Fruit fly (Drosophila melanogaster) whole organism, embryonic: ENCODE results near the gene CG18662.

Experiments used
- Atf3 ChIP-seq: fragments of 200-800 bp; sonication (Bioruptor generic); optimal IDR thresholded peaks from 3 replicates; lab custom pipeline; 2016; ENCODE audit warnings: missing biosample characterization, missing genetic modification characterization
- CG10543 ChIP-seq: fragments of 200-800 bp; sonication (Bioruptor generic); optimal IDR thresholded peaks from 3 replicates; lab custom pipeline; 2017; ENCODE audit warnings: missing biosample characterization, mild to moderate bottlenecking, missing genetic modification characterization, moderate library complexity
- CG12104 ChIP-seq: fragments of 200-800 bp; sonication (Bioruptor generic); optimal IDR thresholded peaks from 3 replicates; lab custom pipeline; 2016; ENCODE audit warnings: missing biosample characterization, missing genetic modification characterization
- CG12155 ChIP-seq: fragments of 200-800 bp; sonication (Bioruptor generic); optimal IDR thresholded peaks from 3 replicates; lab custom pipeline; 2016; ENCODE audit warnings: missing biosample characterization, missing genetic modification characterization
- CG13296 ChIP-seq: fragments of 200-800 bp; sonication (Bioruptor generic); optimal IDR thresholded peaks from 3 replicates; lab custom pipeline; 2018; ENCODE audit warnings: missing biosample characterization, mild to moderate bottlenecking, missing genetic modification characterization
- Dbx ChIP-seq: fragments of 200-800 bp; sonication (Bioruptor generic); IDR thresholded peaks from 3 replicates; pipeline ENCODE4 v1.3.6; 2022; ENCODE audit warnings: missing biosample characterization, missing genetic modification characterization
- Dll ChIP-seq: fragments of 200-800 bp; sonication (Bioruptor generic); IDR thresholded peaks from 4 replicates; pipeline ENCODE4 v1.3.6; 2022; ENCODE audit warnings: missing biosample characterization, missing genetic modification characterization; ENCODE audit not compliant: partially characterized antibody
- Hr51 ChIP-seq, 2 experiments: fragments of 200-800 bp; sonication (Bioruptor generic); optimal IDR thresholded peaks; 2 replicates in 1 of 2; 3 replicates in 1 of 2; lab custom pipeline; 2016 to 2018; ENCODE audit warnings: missing biosample characterization in 2 of 2, missing genetic modification characterization in 2 of 2, mild to moderate bottlenecking in 1 of 2, moderate library complexity in 1 of 2
- Lim3 ChIP-seq: fragments of 200-800 bp; sonication (Bioruptor generic); IDR thresholded peaks from 2 replicates; pipeline ENCODE4 v1.3.6; 2022; ENCODE audit warnings: missing biosample characterization, missing genetic modification characterization
- Mes4 ChIP-seq: fragments of 200-800 bp; sonication (Bioruptor generic); optimal IDR thresholded peaks from 2 replicates; lab custom pipeline; 2016; ENCODE audit warnings: missing biosample characterization, missing genetic modification characterization
- NC2β ChIP-seq: fragments of 200-800 bp; sonication (Bioruptor generic); optimal IDR thresholded peaks from 2 replicates; lab custom pipeline; 2016; ENCODE audit warnings: missing biosample characterization, missing genetic modification characterization
- abd-A ChIP-seq: fragments of 200-800 bp; sonication (Bioruptor generic); optimal IDR thresholded peaks from 3 replicates; lab custom pipeline; 2019; ENCODE audit warnings: missing biosample characterization, mild to moderate bottlenecking, missing genetic modification characterization, moderate library complexity
- bsh ChIP-seq, 2 experiments: fragments of 200-800 bp; sonication (Bioruptor generic); optimal IDR thresholded peaks; 2 replicates each; lab custom pipeline; 2017 to 2018; ENCODE audit warnings: mild to moderate bottlenecking in 2 of 2, missing biosample characterization in 2 of 2, missing genetic modification characterization in 2 of 2, moderate library complexity in 1 of 2
- cwo ChIP-seq: fragments of 200-800 bp; sonication (Bioruptor generic); optimal IDR thresholded peaks from 3 replicates; lab custom pipeline; 2017; ENCODE audit warnings: missing biosample characterization, missing genetic modification characterization, mild to moderate bottlenecking, moderate library complexity, missing genetic modification reagents

DNA sequence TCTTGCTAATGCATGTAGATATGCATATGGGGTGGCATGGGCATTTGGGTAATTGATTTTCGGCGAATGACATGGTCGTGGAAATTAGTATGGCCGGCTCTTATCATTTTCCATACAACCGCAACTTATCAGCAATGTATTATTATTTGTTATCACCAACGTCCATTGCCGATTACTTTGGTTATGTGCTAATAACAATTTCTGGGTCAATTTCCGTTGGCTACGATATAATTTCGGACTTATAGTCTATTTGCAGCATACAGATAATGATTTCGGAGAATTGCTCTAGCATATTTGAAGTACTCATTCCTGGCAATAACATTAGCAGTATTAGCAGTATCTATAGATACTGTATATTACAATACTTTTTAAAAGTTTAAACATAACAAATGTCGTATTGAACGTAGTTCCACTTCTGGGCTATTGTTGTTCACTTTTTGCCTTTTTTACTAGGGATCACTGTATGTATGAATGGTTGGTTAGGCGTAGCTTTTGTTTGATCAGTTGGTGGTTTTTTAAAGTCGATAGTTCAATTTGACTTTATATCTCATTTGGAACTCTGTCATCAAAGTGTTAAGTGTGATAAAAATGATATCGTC is 33.6 kb upstream of the CG18662 start, which contains the start of gene CG46397:
- TF ChIP-seq Dbx (no peak), Mes4 (GFP tag; lab: Kevin White, UChicago) (no peak), NC2β (no peak), bsh (GFP tag; optimal IDR thresholded peaks at IDR 0.05; lab: Kevin White, UChicago) (no peak), Dll (GFP tag; lab: Robert Waterston, UW) (no peak), cwo (GFP tag; lab: Kevin White, UChicago) (no peak), abd-A (tag; lab: Kevin White, UChicago) (no peak), Lim3 (GFP tag; lab: Robert Waterston, UW) (no peak), Hr51 (GFP tag; optimal IDR thresholded peaks at IDR 0.05; lab: Kevin White, UChicago) (no peak), CG12155 (no peak), CG10543 (GFP tag; lab: Kevin White, UChicago) (no peak), CG13296 (GFP tag; lab: Kevin White, UChicago) (no peak), CG12104 (no peak), Atf3 (no peak)
